Worm (Caenorhabditis elegans) whole organism, L2 larva: ENCODE data around the gene mev-1.

Source experiments
- R02D3.7 ChIP-seq: fragments of 150-350 bp; optimal IDR thresholded peaks from 2 replicates; lab custom pipeline; 2014; ENCODE audit warnings: missing biosample characterization, missing genetic modification characterization
- ama-1 ChIP-seq: fragments of 150-350 bp; optimal IDR thresholded peaks from 2 replicates; lab custom pipeline; 2018; ENCODE audit warnings: inconsistent platforms
- elt-1 ChIP-seq: fragments of 150-350 bp; optimal IDR thresholded peaks from 2 replicates; lab custom pipeline; 2014; ENCODE audit warnings: missing biosample characterization, missing genetic modification characterization
- elt-3 ChIP-seq: sonication (generic microtip); optimal IDR thresholded peaks from 2 replicates; lab custom pipeline; 2017; ENCODE audit warnings: missing biosample characterization, missing genetic modification characterization
- lin-11 ChIP-seq: fragments of 150-350 bp; sonication (generic microtip); optimal IDR thresholded peaks from 2 replicates; lab custom pipeline; 2014; ENCODE audit warnings: missing biosample characterization, missing genetic modification characterization, inconsistent platforms, mixed read lengths
- lin-39 ChIP-seq: fragments of 150-350 bp; optimal IDR thresholded peaks from 2 replicates; lab custom pipeline; 2014; ENCODE audit warnings: missing biosample characterization, missing genetic modification reagents, missing genetic modification characterization
- mdl-1 ChIP-seq, 2 experiments: fragments of 150-350 bp in 1 of 2; sonication (generic microtip) in 1 of 2; optimal IDR thresholded peaks; 2 replicates each; lab custom pipeline; 2017; ENCODE audit warnings: missing biosample characterization in 2 of 2, missing genetic modification characterization in 2 of 2
- nhr-25 ChIP-seq: fragments of 150-350 bp; sonication (generic microtip); optimal IDR thresholded peaks from 3 replicates; lab custom pipeline; 2014; ENCODE audit warnings: missing biosample characterization, missing genetic modification characterization
- nhr-77 ChIP-seq: fragments of 150-350 bp; optimal IDR thresholded peaks from 2 replicates; lab custom pipeline; 2014; ENCODE audit warnings: missing biosample characterization, missing genetic modification characterization
- sma-3 ChIP-seq: sonication (generic microtip); optimal IDR thresholded peaks from 2 replicates; lab custom pipeline; 2016; ENCODE audit warnings: missing genetic modification reagents, missing genetic modification characterization, missing compliant biosample characterization
- snpc-4 ChIP-seq: fragments of 150-350 bp; optimal IDR thresholded peaks from 2 replicates; lab custom pipeline; 2014; ENCODE audit warnings: missing biosample characterization, missing genetic modification characterization
- unc-62 ChIP-seq: fragments of 150-350 bp; optimal IDR thresholded peaks from 2 replicates; lab custom pipeline; 2014; ENCODE audit warnings: missing biosample characterization, missing genetic modification reagents, missing genetic modification characterization
- ztf-11 ChIP-seq: sonication (generic microtip); optimal IDR thresholded peaks from 2 replicates; lab custom pipeline; 2017; ENCODE audit warnings: missing biosample characterization, missing genetic modification characterization

DNA sequence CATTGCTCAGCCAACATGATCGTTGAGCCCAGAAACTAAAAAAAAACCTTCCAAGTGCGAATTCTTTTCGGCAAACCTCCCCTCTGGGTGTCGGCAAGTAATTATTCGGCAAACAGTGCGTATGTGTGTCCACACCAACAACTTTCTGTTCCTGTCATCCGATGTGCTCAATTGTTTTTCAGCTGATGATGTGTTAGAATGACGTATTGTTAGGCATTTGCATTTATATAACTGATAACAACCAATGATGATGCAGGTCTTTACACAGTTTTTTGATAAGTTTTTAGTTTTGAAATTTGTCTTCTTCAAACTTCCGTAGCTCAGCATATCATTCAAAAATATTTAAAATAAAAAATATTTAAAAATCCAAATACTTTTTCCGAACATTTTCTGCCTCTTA, 44.8 kb downstream of the mev-1 start:
- TF ChIP-seq nhr-77 (tag; lab: Kevin White, UChicago) (no peak), ama-1 (no peak), mdl-1 (tag; optimal IDR thresholded peaks at IDR 0.05; lab: Kevin White, UChicago) (no peak), lin-39 (tag; lab: Kevin White, UChicago) (no peak), snpc-4 (tag; lab: Kevin White, UChicago) (no peak), unc-62 (GFP tag; lab: Kevin White, UChicago) (no peak), lin-11 (tag; lab: Kevin White, UChicago) (no peak), nhr-25 (tag; lab: Kevin White, UChicago) (no peak), sma-3 (no peak), elt-3 (no peak), elt-1 (tag; lab: Kevin White, UChicago) (no peak), R02D3.7 (tag; lab: Kevin White, UChicago) (no peak), ztf-11 (tag; lab: Kevin White, UChicago) (no peak)
